Worm (Caenorhabditis elegans): Measurements from ENCODE around the gene rpl-35.

DNA sequence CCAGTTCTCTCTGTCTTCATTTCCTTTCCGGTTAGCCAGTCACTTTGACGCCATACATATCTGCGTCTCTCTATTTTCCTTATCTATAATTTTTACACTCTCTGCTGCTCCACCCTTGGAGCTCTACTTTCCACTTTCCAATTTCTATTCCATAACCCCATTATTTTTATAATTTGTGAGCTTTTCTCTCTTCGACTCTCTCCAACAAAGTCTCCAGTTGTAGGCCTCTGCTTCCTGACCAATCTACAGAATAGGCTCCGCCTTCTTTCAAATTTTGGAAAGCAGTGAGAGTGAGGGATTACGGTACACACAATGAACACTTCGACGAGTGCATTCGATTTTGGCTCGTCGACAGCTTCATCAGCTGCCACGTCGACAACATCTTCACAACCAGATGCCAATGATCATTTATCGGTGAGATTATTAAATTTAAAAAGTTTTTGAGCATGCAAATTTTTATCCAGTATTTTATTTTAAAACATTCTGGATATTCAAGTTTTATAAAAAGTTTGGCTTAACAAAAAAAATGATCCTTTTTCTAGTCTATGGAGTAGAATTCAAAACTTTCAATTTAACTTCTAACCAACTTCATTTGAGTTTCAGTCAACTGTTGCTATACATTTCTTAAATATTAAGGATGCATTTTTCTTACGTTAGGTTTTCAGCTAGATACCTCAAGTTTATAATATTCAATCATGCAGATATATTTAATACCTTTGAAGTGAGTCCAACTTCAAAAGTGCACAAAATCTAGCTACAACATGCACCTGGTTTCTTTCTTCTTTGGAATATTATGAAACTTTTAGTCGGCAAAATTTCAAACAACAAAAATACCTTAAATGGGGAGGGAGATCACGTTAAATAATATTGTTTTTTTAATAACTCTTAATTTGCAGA, 40.5 kb upstream of the rpl-35 start, which contains the start of gene egl-5:
- TF ChIP-seq daf-12 (tag; optimal IDR thresholded peaks at IDR 0.05) = no peak
- no peak for TF ChIP-seq sdz-12 (GFP tag; optimal IDR thresholded peaks at IDR 0.05)
- TF ChIP-seq nhr-11 (tag; optimal IDR thresholded peaks at IDR 0.05) = no peak
- no peak for TF ChIP-seq nhr-237 (tag; optimal IDR thresholded peaks at IDR 0.05)
- TF ChIP-seq pqm-1 (tag; optimal IDR thresholded peaks at IDR 0.05) = no peak
- TF ChIP-seq dve-1 (tag; optimal IDR thresholded peaks at IDR 0.05; ENCODE audit: insufficient read depth) = no peak
- no peak for TF ChIP-seq fos-1 (tag; optimal IDR thresholded peaks at IDR 0.05)
- no peak for TF ChIP-seq dpl-1 (GFP tag; optimal IDR thresholded peaks at IDR 0.05)
- no peak for TF ChIP-seq ZK546.5 (tag; optimal IDR thresholded peaks at IDR 0.05)
- TF ChIP-seq mdl-1 (tag; optimal IDR thresholded peaks at IDR 0.05) = no peak
- no peak for TF ChIP-seq nhr-25 (tag; optimal IDR thresholded peaks at IDR 0.05; ENCODE audit: borderline replicate concordance, insufficient read depth)
- TF ChIP-seq lsy-2 (tag; optimal IDR thresholded peaks at IDR 0.05) = no peak
- peak; percentile 100 for TF ChIP-seq nhr-6 (tag; optimal IDR thresholded peaks at IDR 0.05)

Data from whole organism, L4 larva.